Fruit fly (Drosophila melanogaster): ENCODE measurements around the gene Rcd4.

Gene Rcd4

DNA sequence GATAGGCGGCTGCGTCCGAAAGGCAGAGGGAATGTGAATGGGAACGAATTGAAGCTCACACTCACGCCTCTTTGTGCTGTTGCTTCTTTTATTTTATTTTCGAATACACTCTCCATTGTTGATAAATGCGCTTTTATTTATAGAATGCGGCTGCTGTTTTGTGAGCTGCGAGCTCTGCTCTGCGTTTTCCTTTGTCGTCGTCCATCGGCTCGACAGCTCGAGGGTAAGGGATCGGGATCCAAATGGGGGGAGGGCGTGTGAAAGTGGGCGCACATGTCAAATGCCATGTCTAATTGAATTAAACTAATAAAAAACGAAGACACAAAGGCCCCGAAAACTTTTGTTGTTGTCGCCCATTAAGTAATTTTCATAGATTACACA, 41.4 kb downstream of the Rcd4 start:
- TF ChIP-seq gl (tag; optimal IDR thresholded peaks at IDR 0.05): peak; percentile 42
- peak; percentile 37 for TF ChIP-seq CG13204 (GFP tag; optimal IDR thresholded peaks at IDR 0.05)
- no peak for TF ChIP-seq CG32121 (GFP tag; IDR thresholded peaks at IDR 0.05)
- TF ChIP-seq Snoo (tag; optimal IDR thresholded peaks at IDR 0.05): no peak
- TF ChIP-seq EcR (GFP tag; optimal IDR thresholded peaks at IDR 0.05): peak; percentile 78

DNA sequence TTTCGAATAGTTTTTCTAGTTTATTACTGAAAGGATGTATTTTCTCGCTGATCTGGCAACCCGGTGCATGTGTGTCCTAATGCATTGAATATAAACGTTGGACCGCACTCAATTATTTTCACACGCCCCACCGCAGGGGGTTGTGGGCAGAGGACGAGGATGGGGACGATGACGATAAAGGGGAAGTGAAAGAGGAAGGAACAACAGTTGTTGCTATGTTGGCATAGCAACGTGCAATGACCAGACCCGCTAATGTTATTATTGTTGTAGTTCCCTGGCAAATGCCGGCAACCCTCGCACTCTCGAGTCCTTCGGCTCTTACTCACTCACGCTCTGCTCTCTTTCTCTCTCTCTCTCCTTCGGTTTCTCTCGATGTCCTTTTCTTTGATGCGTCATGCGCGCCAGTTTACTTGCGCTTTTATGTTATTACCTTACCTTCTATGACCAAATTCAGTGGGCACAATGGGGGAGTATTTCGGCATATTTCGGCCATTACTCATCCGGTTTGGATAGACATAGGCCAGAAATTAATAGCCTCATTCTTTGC, 42.1 kb downstream of the Rcd4 start:
- TF ChIP-seq CG8159 (tag; optimal IDR thresholded peaks at IDR 0.05) (no peak), CG8301 (tag; optimal IDR thresholded peaks at IDR 0.05) (no peak), CG14655 (GFP tag; optimal IDR thresholded peaks at IDR 0.05) (no peak), CG4496 (GFP tag; IDR thresholded peaks at IDR 0.05) (no peak), Pif1A (GFP tag; optimal IDR thresholded peaks at IDR 0.05) (no peak), gl (tag; optimal IDR thresholded peaks at IDR 0.05) (no peak), CG34367 (tag; optimal IDR thresholded peaks at IDR 0.05) (no peak)

DNA sequence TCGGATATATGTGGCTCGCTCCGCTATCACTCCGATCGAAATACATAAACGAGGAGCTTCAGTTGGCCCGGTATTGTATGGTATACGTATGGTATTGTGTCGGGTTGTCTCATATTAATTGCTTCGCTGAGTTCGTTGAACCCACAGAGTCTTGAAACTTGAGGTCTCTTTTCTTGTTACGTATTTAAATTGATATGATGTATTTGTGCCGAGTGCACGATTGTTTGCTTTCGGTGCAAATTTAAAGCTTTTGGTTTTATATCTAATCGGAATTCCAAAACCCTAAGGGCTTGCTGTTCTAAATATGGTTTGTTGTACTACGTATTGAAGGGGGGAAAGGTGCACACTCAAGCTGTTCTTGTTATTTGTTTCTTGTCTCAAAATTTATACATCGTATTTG, 42.6 kb downstream of the Rcd4 start:
- TF ChIP-seq CG12605 (GFP tag; IDR thresholded peaks at IDR 0.05) (no peak), EcR (GFP tag; optimal IDR thresholded peaks at IDR 0.05) (peak; percentile 72), CG8159 (tag; optimal IDR thresholded peaks at IDR 0.05) (no peak), fd96Ca (GFP tag; IDR thresholded peaks at IDR 0.05) (no peak)

DNA sequence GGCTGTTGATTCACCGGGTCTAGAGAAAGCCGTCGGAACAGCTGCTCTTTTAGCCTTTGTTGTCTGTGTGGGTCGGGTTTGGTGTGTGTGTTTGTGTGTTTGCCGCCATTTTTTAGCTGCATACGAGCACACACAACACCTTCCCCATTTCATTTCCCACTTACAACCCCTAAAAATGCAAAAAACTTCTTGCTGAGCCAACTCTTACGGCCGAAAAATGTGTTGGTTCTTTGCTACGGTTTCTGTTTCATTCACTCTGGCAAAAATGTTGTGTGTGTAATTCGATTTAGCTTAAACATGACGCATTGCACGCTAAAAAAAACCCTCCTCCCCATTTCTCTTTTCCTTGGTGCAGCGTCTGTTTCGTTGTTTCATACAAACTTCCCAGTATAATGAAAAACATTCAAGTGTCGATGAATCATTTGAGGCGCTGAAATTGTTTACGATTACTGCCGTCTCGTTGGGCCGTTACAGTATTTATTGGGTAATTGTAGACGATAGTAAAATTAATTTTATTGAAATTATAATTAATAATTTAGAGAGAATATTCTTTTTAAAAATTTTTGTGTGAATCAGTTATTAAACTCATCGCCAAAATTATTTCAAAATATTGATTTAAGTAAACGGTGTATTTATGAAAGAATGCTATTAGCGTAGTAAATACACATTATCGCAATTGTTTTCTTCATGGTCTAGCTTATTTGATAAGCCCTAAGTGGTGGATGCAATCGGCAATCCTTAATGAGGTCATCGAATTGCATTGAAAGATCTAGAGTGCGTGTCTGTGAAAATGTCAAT, 43.5 kb downstream of the Rcd4 start:
- TF ChIP-seq rn (GFP tag; IDR thresholded peaks at IDR 0.05) (no peak), CG14655 (GFP tag; optimal IDR thresholded peaks at IDR 0.05) (no peak), Ets98B (GFP tag; IDR thresholded peaks at IDR 0.05) (no peak), CG15710 (tag; optimal IDR thresholded peaks at IDR 0.05) (no peak), CG12605 (GFP tag; IDR thresholded peaks at IDR 0.05) (no peak), CG10348 (GFP tag; IDR thresholded peaks at IDR 0.05) (no peak), CG8159 (tag; optimal IDR thresholded peaks at IDR 0.05) (no peak), D1 (tag; optimal IDR thresholded peaks at IDR 0.05) (no peak), Pif1B (GFP tag; optimal IDR thresholded peaks at IDR 0.05) (no peak), fd96Ca (GFP tag; IDR thresholded peaks at IDR 0.05) (no peak), CG9948 (tag; optimal IDR thresholded peaks at IDR 0.05) (no peak), CG34367 (tag; optimal IDR thresholded peaks at IDR 0.05) (no peak), Pif1A (GFP tag; optimal IDR thresholded peaks at IDR 0.05) (no peak), CG4496 (GFP tag; IDR thresholded peaks at IDR 0.05) (no peak), CG8301 (tag; optimal IDR thresholded peaks at IDR 0.05) (no peak), Snoo (tag; optimal IDR thresholded peaks at IDR 0.05) (no peak), CG32121 (GFP tag; IDR thresholded peaks at IDR 0.05) (no peak)

DNA sequence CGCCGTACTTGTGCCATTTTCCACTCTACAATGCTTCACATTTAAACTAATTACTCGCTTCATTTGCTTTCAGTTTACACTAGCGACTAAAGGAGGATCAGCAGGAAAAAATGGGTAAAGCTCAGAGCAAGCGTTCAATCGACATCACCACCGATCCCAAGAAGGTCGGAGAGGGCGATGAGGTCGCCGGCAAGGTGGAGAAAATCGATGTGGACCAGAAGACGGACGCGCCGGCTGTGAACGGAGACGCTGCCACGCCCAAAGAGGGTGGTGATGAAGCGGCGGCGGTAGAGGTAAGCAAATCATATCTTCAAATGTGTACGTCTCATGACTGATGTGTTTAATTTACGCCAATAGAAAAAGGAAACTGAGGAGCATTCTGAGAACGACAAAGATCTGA, 44.1 kb downstream of the Rcd4 start:
- no peak for TF ChIP-seq Pif1B (GFP tag; optimal IDR thresholded peaks at IDR 0.05)
- no peak for TF ChIP-seq D1 (tag; optimal IDR thresholded peaks at IDR 0.05)
- no peak for TF ChIP-seq CG13204 (GFP tag; optimal IDR thresholded peaks at IDR 0.05)
- no peak for TF ChIP-seq CG9948 (tag; optimal IDR thresholded peaks at IDR 0.05)
- no peak for TF ChIP-seq CG8159 (tag; optimal IDR thresholded peaks at IDR 0.05)
- TF ChIP-seq CG32121 (GFP tag; IDR thresholded peaks at IDR 0.05): no peak
- no peak for TF ChIP-seq gl (tag; optimal IDR thresholded peaks at IDR 0.05)

DNA sequence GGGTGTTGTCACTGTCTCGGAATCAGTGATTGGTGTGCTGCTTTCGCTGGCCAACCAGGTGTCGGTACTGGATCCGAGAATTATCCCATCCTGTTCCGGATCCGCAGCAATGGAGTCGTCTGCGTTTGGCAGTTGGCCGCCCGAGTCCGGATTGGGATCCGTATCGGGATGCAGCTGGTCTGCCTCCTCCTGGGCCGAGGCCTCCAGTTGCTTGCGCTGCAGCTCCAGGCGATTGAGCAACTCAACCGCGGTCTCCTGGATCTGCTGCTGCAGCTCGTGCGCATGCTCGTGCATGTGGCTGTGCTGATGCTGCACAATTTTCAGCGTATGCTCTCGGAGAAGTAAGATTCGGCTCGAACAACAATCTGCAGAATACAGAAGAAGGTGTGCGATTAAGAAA, 49.5 kb downstream of the Rcd4 start:
- no peak for TF ChIP-seq CG32121 (GFP tag; IDR thresholded peaks at IDR 0.05)
- TF ChIP-seq CG10348 (GFP tag; IDR thresholded peaks at IDR 0.05): no peak
- TF ChIP-seq CG8159 (tag; optimal IDR thresholded peaks at IDR 0.05): no peak
- TF ChIP-seq EcR (GFP tag; optimal IDR thresholded peaks at IDR 0.05): no peak
- TF ChIP-seq CG12605 (GFP tag; IDR thresholded peaks at IDR 0.05): no peak
- no peak for TF ChIP-seq fd96Ca (GFP tag; IDR thresholded peaks at IDR 0.05)
- TF ChIP-seq CG8301 (tag; optimal IDR thresholded peaks at IDR 0.05): no peak
- no peak for TF ChIP-seq Snoo (tag; optimal IDR thresholded peaks at IDR 0.05)
- no peak for TF ChIP-seq CG13204 (GFP tag; optimal IDR thresholded peaks at IDR 0.05)
- TF ChIP-seq CG17806 (tag; optimal IDR thresholded peaks at IDR 0.05): no peak
- TF ChIP-seq CG9948 (tag; optimal IDR thresholded peaks at IDR 0.05): no peak
- no peak for TF ChIP-seq Pif1A (GFP tag; optimal IDR thresholded peaks at IDR 0.05)
- TF ChIP-seq rn (GFP tag; IDR thresholded peaks at IDR 0.05): no peak
- TF ChIP-seq CG34367 (tag; optimal IDR thresholded peaks at IDR 0.05): no peak
- TF ChIP-seq Ets98B (GFP tag; IDR thresholded peaks at IDR 0.05): no peak
- no peak for TF ChIP-seq CG4496 (GFP tag; IDR thresholded peaks at IDR 0.05)
- no peak for TF ChIP-seq D1 (tag; optimal IDR thresholded peaks at IDR 0.05)
